Fruit fly (Drosophila melanogaster) whole organism, prepupa: Measurements from ENCODE around the gene capt.

ENCODE experiments used
- CG10631 ChIP-seq: fragments of 200-800 bp; sonication (Bioruptor generic); optimal IDR thresholded peaks from 2 replicates; lab custom pipeline; 2016; ENCODE audit warnings: missing biosample characterization, missing genetic modification characterization
- CG10669 ChIP-seq: fragments of 200-800 bp; sonication (Bioruptor generic); optimal IDR thresholded peaks from 3 replicates; lab custom pipeline; 2018; ENCODE audit warnings: missing biosample characterization, mild to moderate bottlenecking, missing genetic modification characterization, moderate library complexity
- CG11294 ChIP-seq: fragments of 200-800 bp; sonication (Bioruptor generic); IDR thresholded peaks from 2 replicates; pipeline ENCODE4 v1.3.6; 2022; ENCODE audit warnings: missing biosample characterization, missing genetic modification characterization
- CG11762 ChIP-seq: fragments of 200-800 bp; sonication (Bioruptor generic); optimal IDR thresholded peaks from 3 replicates; lab custom pipeline; 2016; ENCODE audit warnings: missing biosample characterization, missing genetic modification characterization; ENCODE audit not compliant: insufficient read depth
- CG11902 ChIP-seq: fragments of 200-800 bp; sonication (Bioruptor generic); optimal IDR thresholded peaks from 3 replicates; lab custom pipeline; 2016; ENCODE audit warnings: missing biosample characterization, missing genetic modification characterization
- CG15336 ChIP-seq: fragments of 200-800 bp; sonication (Bioruptor generic); IDR thresholded peaks from 2 replicates; pipeline ENCODE4 v1.3.6; 2022; ENCODE audit warnings: missing biosample characterization, missing genetic modification characterization
- CG3032 ChIP-seq: fragments of 200-800 bp; optimal IDR thresholded peaks from 2 replicates; lab custom pipeline; 2019; ENCODE audit warnings: missing biosample characterization, mild to moderate bottlenecking, missing genetic modification characterization, moderate library complexity
- CG31627 ChIP-seq: fragments of 200-800 bp; sonication (Bioruptor generic); optimal IDR thresholded peaks from 3 replicates; lab custom pipeline; 2016; ENCODE audit warnings: missing biosample characterization, missing genetic modification characterization
- CG3919 ChIP-seq: fragments of 200-800 bp; sonication (Bioruptor generic); optimal IDR thresholded peaks from 3 replicates; lab custom pipeline; 2016; ENCODE audit warnings: missing biosample characterization, missing genetic modification characterization
- CG4318 ChIP-seq: fragments of 200-800 bp; sonication (Bioruptor generic); optimal IDR thresholded peaks from 3 replicates; lab custom pipeline; 2017; ENCODE audit warnings: missing biosample characterization, mild to moderate bottlenecking, missing genetic modification characterization
- CG6163 ChIP-seq: fragments of 200-800 bp; sonication (Bioruptor generic); IDR thresholded peaks from 3 replicates; pipeline ENCODE4 v1.3.6; 2022; ENCODE audit warnings: missing biosample characterization, missing genetic modification characterization
- CG6276 ChIP-seq: fragments of 200-800 bp; sonication (Bioruptor generic); optimal IDR thresholded peaks from 2 replicates; lab custom pipeline; 2017; ENCODE audit warnings: missing biosample characterization, mild to moderate bottlenecking, missing genetic modification characterization
- CG6808 ChIP-seq: fragments of 200-800 bp; sonication (Bioruptor generic); optimal IDR thresholded peaks from 3 replicates; lab custom pipeline; 2017; ENCODE audit warnings: missing biosample characterization, missing genetic modification characterization, mild to moderate bottlenecking, moderate library complexity, missing genetic modification reagents
- CG6854 ChIP-seq: fragments of 200-800 bp; sonication (Bioruptor generic); optimal IDR thresholded peaks from 2 replicates; lab custom pipeline; 2017; ENCODE audit warnings: missing biosample characterization, mild to moderate bottlenecking, missing genetic modification characterization
- CG7368 ChIP-seq: fragments of 200-800 bp; sonication (Bioruptor generic); optimal IDR thresholded peaks from 3 replicates; lab custom pipeline; 2016; ENCODE audit warnings: missing biosample characterization, missing genetic modification characterization
- CG8119 ChIP-seq: fragments of 200-800 bp; sonication (Bioruptor generic); IDR thresholded peaks from 3 replicates; pipeline ENCODE4 v1.3.6; 2022; ENCODE audit warnings: missing biosample characterization, missing genetic modification characterization
- CG8319 ChIP-seq: fragments of 200-800 bp; sonication (Bioruptor generic); optimal IDR thresholded peaks from 3 replicates; lab custom pipeline; 2016; ENCODE audit warnings: missing biosample characterization, missing genetic modification characterization
- CG8632 ChIP-seq: fragments of 200-800 bp; sonication (Bioruptor generic); optimal IDR thresholded peaks from 3 replicates; lab custom pipeline; 2016; ENCODE audit warnings: missing biosample characterization, missing genetic modification characterization
- CG9139 ChIP-seq: fragments of 200-800 bp; sonication (Bioruptor generic); optimal IDR thresholded peaks from 3 replicates; lab custom pipeline; 2017; ENCODE audit warnings: missing biosample characterization, mild to moderate bottlenecking, missing genetic modification characterization
- Eip75B ChIP-seq: fragments of 200-800 bp; sonication (Bioruptor generic); optimal IDR thresholded peaks from 3 replicates; lab custom pipeline; 2016; ENCODE audit warnings: missing biosample characterization, missing genetic modification characterization
- Eip78C ChIP-seq: fragments of 200-800 bp; sonication (Bioruptor generic); peaks from one replicate; lab custom pipeline; 2016; ENCODE audit warnings: missing biosample characterization, missing genetic modification characterization
- Ets21C ChIP-seq: fragments of 200-800 bp; sonication (Bioruptor generic); optimal IDR thresholded peaks from 3 replicates; lab custom pipeline; 2016; ENCODE audit warnings: missing biosample characterization, missing genetic modification characterization
- Ets96B ChIP-seq: fragments of 200-800 bp; optimal IDR thresholded peaks from 2 replicates; lab custom pipeline; 2019; ENCODE audit warnings: missing biosample characterization, mild to moderate bottlenecking, missing genetic modification characterization, moderate library complexity
- Gug ChIP-seq: fragments of 200-800 bp; sonication (Bioruptor generic); IDR thresholded peaks from 2 replicates; pipeline ENCODE4 v1.3.6; 2022; ENCODE audit warnings: missing biosample characterization, missing genetic modification characterization
- Hr38 ChIP-seq: sonication (Bioruptor generic); optimal IDR thresholded peaks from 2 replicates; lab custom pipeline; 2016; ENCODE audit warnings: missing biosample characterization, missing genetic modification characterization
- Hr4 ChIP-seq: fragments of 200-800 bp; sonication (Bioruptor generic); optimal IDR thresholded peaks from 3 replicates; lab custom pipeline; 2016; ENCODE audit warnings: missing biosample characterization, missing genetic modification characterization
- Met ChIP-seq: fragments of 200-800 bp; sonication (Bioruptor generic); optimal IDR thresholded peaks from 3 replicates; lab custom pipeline; 2016; ENCODE audit warnings: missing biosample characterization, missing genetic modification characterization
- Smox ChIP-seq: fragments of 200-800 bp; sonication (Bioruptor generic); optimal IDR thresholded peaks from 3 replicates; lab custom pipeline; 2016; ENCODE audit warnings: missing biosample characterization, missing genetic modification characterization
- Sox14 ChIP-seq: fragments of 200-800 bp; sonication (Bioruptor generic); optimal IDR thresholded peaks from 3 replicates; lab custom pipeline; 2016; ENCODE audit warnings: missing biosample characterization, missing genetic modification characterization
- Sox15 ChIP-seq: fragments of 200-800 bp; sonication (Bioruptor generic); optimal IDR thresholded peaks from 3 replicates; lab custom pipeline; 2016; ENCODE audit warnings: missing biosample characterization, missing genetic modification characterization
- achi ChIP-seq: fragments of 200-800 bp; sonication (Bioruptor generic); optimal IDR thresholded peaks from 3 replicates; lab custom pipeline; 2016; ENCODE audit warnings: missing biosample characterization, missing genetic modification characterization
- eg ChIP-seq: fragments of 200-800 bp; sonication (Bioruptor generic); IDR thresholded peaks from 3 replicates; pipeline ENCODE4 v1.3.6; 2022; ENCODE audit warnings: missing biosample characterization, missing genetic modification characterization
- esn ChIP-seq: fragments of 200-800 bp; sonication (Bioruptor generic); optimal IDR thresholded peaks from 2 replicates; lab custom pipeline; 2016; ENCODE audit warnings: missing biosample characterization, mild to moderate bottlenecking, missing genetic modification characterization, moderate library complexity
- fd59A ChIP-seq: fragments of 200-800 bp; sonication (Bioruptor generic); optimal IDR thresholded peaks from 2 replicates; lab custom pipeline; 2017; ENCODE audit warnings: missing biosample characterization, mild to moderate bottlenecking, missing genetic modification characterization, missing genetic modification reagents
- fd85E ChIP-seq: fragments of 200-800 bp; sonication (Bioruptor generic); optimal IDR thresholded peaks from 3 replicates; lab custom pipeline; 2016; ENCODE audit warnings: missing biosample characterization, missing genetic modification characterization
- fkh ChIP-seq: fragments of 200-800 bp; sonication (Bioruptor generic); optimal IDR thresholded peaks from 3 replicates; lab custom pipeline; 2017; ENCODE audit warnings: missing biosample characterization, mild to moderate bottlenecking, missing genetic modification characterization, moderate library complexity
- net ChIP-seq: fragments of 200-800 bp; sonication (Bioruptor generic); optimal IDR thresholded peaks from 3 replicates; lab custom pipeline; 2016; ENCODE audit warnings: missing biosample characterization, missing genetic modification characterization
- pdm3 ChIP-seq: fragments of 200-800 bp; sonication (Bioruptor generic); optimal IDR thresholded peaks from 3 replicates; lab custom pipeline; 2016; ENCODE audit warnings: missing biosample characterization, missing genetic modification characterization
- salr ChIP-seq, 2 experiments: fragments of 200-800 bp; sonication (Bioruptor generic); optimal IDR thresholded peaks; 3 replicates each; lab custom pipeline; 2016 to 2018; ENCODE audit warnings: missing biosample characterization in 2 of 2, missing genetic modification characterization in 2 of 2, mild to moderate bottlenecking in 1 of 2
- ss ChIP-seq, 2 experiments: fragments of 200-800 bp; sonication (Bioruptor generic); optimal IDR thresholded peaks; 2 replicates in 1 of 2; 3 replicates in 1 of 2; lab custom pipeline; 2017 to 2018; ENCODE audit warnings: mild to moderate bottlenecking in 2 of 2, missing biosample characterization in 2 of 2, missing genetic modification characterization in 2 of 2, moderate library complexity in 1 of 2
- svp ChIP-seq: fragments of 200-800 bp; sonication (Bioruptor generic); peaks from one replicate; lab custom pipeline; 2016; ENCODE audit warnings: missing biosample characterization, missing genetic modification characterization
- vri ChIP-seq: fragments of 200-800 bp; sonication (Bioruptor generic); optimal IDR thresholded peaks from 3 replicates; lab custom pipeline; 2016; ENCODE audit warnings: missing biosample characterization, mild to moderate bottlenecking, missing genetic modification characterization

Gene capt

DNA sequence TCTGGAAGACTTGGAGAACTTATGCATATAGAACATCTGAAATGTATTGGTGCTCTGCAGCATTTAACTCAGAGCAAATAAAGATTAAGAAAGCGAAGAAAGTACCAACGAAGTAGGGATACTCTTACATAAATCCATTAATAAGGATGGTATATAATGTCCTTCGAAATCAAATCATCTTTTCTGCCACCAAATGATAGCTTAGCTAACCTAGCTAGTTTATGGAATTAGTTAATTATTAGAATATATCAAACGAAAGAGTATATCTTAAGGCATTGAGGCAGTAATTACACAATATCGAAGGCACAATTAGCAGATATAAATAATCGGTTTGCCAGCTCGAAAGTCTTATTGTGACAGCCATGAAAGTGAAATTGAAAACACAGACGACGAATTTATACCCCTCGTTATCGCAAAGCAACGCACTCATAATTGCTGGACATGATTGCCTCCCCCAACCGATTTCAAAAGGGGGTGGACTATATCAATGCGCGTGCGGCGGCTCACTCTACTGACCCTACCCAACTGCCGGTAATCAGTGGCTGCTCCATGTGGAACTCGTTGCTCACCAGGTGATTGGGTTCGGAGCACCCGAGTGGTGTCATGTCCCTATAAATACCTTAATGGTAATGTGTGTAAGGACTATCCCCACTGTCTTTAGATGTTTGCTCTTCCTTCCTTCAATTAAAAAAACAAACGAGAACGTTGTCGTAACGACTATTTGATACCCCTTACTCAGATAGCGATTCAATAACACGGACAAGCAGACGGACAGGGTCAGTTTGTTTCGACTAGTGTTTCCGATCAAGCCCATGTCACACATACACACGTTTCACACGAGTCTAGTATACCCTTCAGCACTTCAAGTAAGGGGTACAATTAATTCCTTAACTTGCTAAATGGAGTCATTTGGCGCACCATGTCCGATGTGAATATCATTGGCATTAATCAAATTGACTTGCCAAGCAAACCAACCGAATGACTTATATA, 13.4 kb downstream of the capt start (continued):
- TF ChIP-seq Hr38 (GFP tag; lab: Kevin White, UChicago) (no peak), CG15336 (GFP tag; lab: Robert Waterston, UW) (peak; percentile 61), fkh (GFP tag; lab: Kevin White, UChicago) (no peak), pdm3 (GFP tag; lab: Kevin White, UChicago) (peak; percentile 83), CG8319 (GFP tag; lab: Kevin White, UChicago) (peak; percentile 58), CG8119 (GFP tag; lab: Robert Waterston, UW) (peak; percentile 64), CG10631 (GFP tag; lab: Kevin White, UChicago) (peak; percentile 62), Ets96B (tag; lab: Kevin White, UChicago) (peak; percentile 68), CG8632 (GFP tag; lab: Kevin White, UChicago) (peak; percentile 69), Smox (GFP tag; lab: Kevin White, UChicago) (peak; percentile 89), CG11762 (GFP tag; lab: Kevin White, UChicago) (peak; percentile 49)
- TF ChIP-seq, all 60 proteins: peak for 48

- TF ChIP-seq Hr38 (GFP tag; lab: Kevin White, UChicago) (no peak), CG6808 (GFP tag; lab: Kevin White, UChicago) (no peak), Ets21C (no peak), Sox15 (GFP tag; lab: Kevin White, UChicago) (no peak), Ets96B (tag; lab: Kevin White, UChicago) (no peak), CG31627 (GFP tag; lab: Kevin White, UChicago) (no peak), CG10631 (GFP tag; lab: Kevin White, UChicago) (no peak), achi (GFP tag; lab: Kevin White, UChicago) (no peak), CG4318 (GFP tag; lab: Kevin White, UChicago) (no peak), CG3032 (tag; lab: Kevin White, UChicago) (no peak), fd59A (no peak), salr (GFP tag; optimal IDR thresholded peaks at IDR 0.05; lab: Kevin White, UChicago) (no peak), Sox14 (no peak), CG8119 (GFP tag; lab: Robert Waterston, UW) (no peak), CG9139 (GFP tag; lab: Kevin White, UChicago) (no peak), eg (GFP tag; lab: Robert Waterston, UW) (no peak), CG11294 (no peak), net (GFP tag; lab: Kevin White, UChicago) (no peak), CG11902 (GFP tag; lab: Kevin White, UChicago) (no peak)
These were observed 14.8 kb downstream of the capt start for dm6 chr2L:1143286-1143685.

DNA sequence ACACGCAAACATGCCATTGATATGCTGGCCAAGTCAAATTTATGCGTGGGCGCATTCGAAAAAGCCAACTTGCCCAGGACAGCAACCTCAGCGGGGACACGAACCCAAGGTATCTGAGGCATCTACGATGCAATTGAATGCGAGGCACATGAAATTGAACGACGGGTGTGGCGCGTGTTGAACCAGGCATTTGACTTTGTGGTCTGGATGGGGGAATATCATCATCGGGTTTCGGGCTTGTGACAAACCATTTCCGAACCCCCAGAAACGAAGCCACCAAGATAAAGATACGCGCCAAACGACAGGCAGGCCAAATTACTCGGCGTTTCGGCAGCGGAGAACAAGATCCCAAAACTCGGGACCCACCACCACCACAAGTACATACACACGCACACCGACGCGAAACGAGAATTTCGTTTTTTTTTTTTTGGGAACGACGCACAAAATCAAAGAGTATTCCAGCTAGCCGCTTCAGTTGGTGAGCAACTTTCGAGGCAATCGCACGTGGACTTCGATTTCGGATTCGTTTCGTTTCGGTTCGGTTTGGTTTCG, 15.3 kb downstream of the capt start, which contains the start of gene MFS3:
TSS of gene MFS3 (plus strand) at position 472 of the 552 bp plus-strand sequence.
- TF ChIP-seq Gug (no peak), achi (GFP tag; lab: Kevin White, UChicago) (no peak), vri (GFP tag; lab: Kevin White, UChicago) (peak; percentile 48), ss (GFP tag; optimal IDR thresholded peaks at IDR 0.05; lab: Kevin White, UChicago) (peak; percentile 2 to 52), CG15336 (GFP tag; lab: Robert Waterston, UW) (0 out of 2 replicates have a peak, but pooled peaks have one; percentile 17), Hr38 (GFP tag; lab: Kevin White, UChicago) (no peak), esn (peak; percentile 39), Hr4 (GFP tag; lab: Kevin White, UChicago) (no peak), CG3919 (peak; percentile 19), fd59A (no peak), CG7368 (GFP tag; lab: Kevin White, UChicago) (no peak), Eip78C (peak; percentile 62), Eip75B (GFP tag; lab: Kevin White, UChicago) (peak; percentile 54), fd85E (peak; percentile 34), pdm3 (GFP tag; lab: Kevin White, UChicago) (no peak), CG6854 (peak; percentile 58), net (GFP tag; lab: Kevin White, UChicago) (peak; percentile 19), CG6163 (GFP tag; lab: Robert Waterston, UW) (peak; percentile 23; the same call in 1 of the 3 replicates), svp (GFP tag; lab: Kevin White, UChicago) (peak; percentile 68), Met (peak; percentile 28), CG10669 (GFP tag; lab: Kevin White, UChicago) (no peak), CG9139 (GFP tag; lab: Kevin White, UChicago) (no peak), CG6276 (GFP tag; lab: Kevin White, UChicago) (peak; percentile 89)
